Fruit fly (Drosophila melanogaster): ENCODE measurements around the gene Naa60.
A peak's percentile ranks its signal among the peaks of the same experiment; 100 is the strongest.

- TF ChIP-seq CG11617 (GFP tag; optimal IDR thresholded peaks at IDR 0.05) (peak; percentile 93), CG14711 (tag; optimal IDR thresholded peaks at IDR 0.05) (peak; percentile 68), kay (GFP tag; ENCODE audit: borderline replicate concordance) (no peak), Hr96 (GFP tag; optimal IDR thresholded peaks at IDR 0.05) (peak; percentile 90), pad (GFP tag; optimal IDR thresholded peaks at IDR 0.05) (peak; percentile 68), bab1 (GFP tag; optimal IDR thresholded peaks at IDR 0.05) (peak; percentile 75), CG1620 (GFP tag; optimal IDR thresholded peaks at IDR 0.05) (peak; percentile 73), toe (GFP tag; optimal IDR thresholded peaks at IDR 0.05) (peak; percentile 91)
These were observed 33.7 kb upstream of the Naa60 start for dm6 chr3L:9692892-9693551.
